Fruit fly (Drosophila melanogaster) whole organism, embryonic: ENCODE results near the gene gish.

Experiments used
- Abd-B ChIP-seq: fragments of 200-800 bp; sonication (Bioruptor generic); optimal IDR thresholded peaks from 2 replicates; lab custom pipeline; 2018; ENCODE audit warnings: missing biosample characterization, mild to moderate bottlenecking, missing genetic modification characterization, moderate library complexity
- Antp ChIP-seq: fragments of 200-800 bp; sonication (Bioruptor generic); optimal IDR thresholded peaks from 3 replicates; lab custom pipeline; 2016; ENCODE audit warnings: missing biosample characterization, missing genetic modification characterization
- Asciz ChIP-seq: fragments of 200-800 bp; sonication (Bioruptor generic); optimal IDR thresholded peaks from 2 replicates; lab custom pipeline; 2017; ENCODE audit warnings: missing biosample characterization, mild to moderate bottlenecking, missing genetic modification characterization, missing genetic modification reagents
- Atf3 ChIP-seq: fragments of 200-800 bp; sonication (Bioruptor generic); optimal IDR thresholded peaks from 3 replicates; lab custom pipeline; 2016; ENCODE audit warnings: missing biosample characterization, missing genetic modification characterization
- CG10366 ChIP-seq: fragments of 200-800 bp; sonication (Bioruptor generic); IDR thresholded peaks from 2 replicates; pipeline ENCODE4 v1.3.6; 2022; ENCODE audit warnings: missing biosample characterization, missing genetic modification characterization
- CG11398 ChIP-seq: fragments of 200-800 bp; sonication (Bioruptor generic); optimal IDR thresholded peaks from 2 replicates; lab custom pipeline; 2016; ENCODE audit warnings: missing biosample characterization, missing genetic modification characterization
- CG12236 ChIP-seq: fragments of 200-800 bp; sonication (Bioruptor generic); optimal IDR thresholded peaks from 2 replicates; lab custom pipeline; 2016; ENCODE audit warnings: missing biosample characterization, missing genetic modification characterization
- CG13624 ChIP-seq: fragments of 200-800 bp; sonication (Bioruptor generic); optimal IDR thresholded peaks from 2 replicates; lab custom pipeline; 2016; ENCODE audit warnings: missing biosample characterization, missing genetic modification characterization
- CG13775 ChIP-seq: fragments of 200-800 bp; sonication (Bioruptor generic); optimal IDR thresholded peaks from 3 replicates; lab custom pipeline; 2017; ENCODE audit warnings: missing biosample characterization, mild to moderate bottlenecking, missing genetic modification characterization
- CG13894 ChIP-seq: fragments of 200-800 bp; sonication (Bioruptor generic); optimal IDR thresholded peaks from 3 replicates; lab custom pipeline; 2018; ENCODE audit warnings: missing biosample characterization, mild to moderate bottlenecking, missing genetic modification characterization, moderate library complexity
- CG1603 ChIP-seq: fragments of 200-800 bp; sonication (Bioruptor generic); optimal IDR thresholded peaks from 2 replicates; lab custom pipeline; 2019; ENCODE audit warnings: missing biosample characterization, mild to moderate bottlenecking, missing genetic modification characterization, moderate library complexity
- CG16813 ChIP-seq: fragments of 200-800 bp; sonication (Bioruptor generic); IDR thresholded peaks from 3 replicates; pipeline ENCODE4 v1.3.6; 2022; ENCODE audit warnings: missing biosample characterization, missing genetic modification characterization; ENCODE audit not compliant: partially characterized antibody
- CG17912 ChIP-seq: fragments of 200-800 bp; sonication (Bioruptor generic); optimal IDR thresholded peaks from 2 replicates; lab custom pipeline; 2018; ENCODE audit warnings: missing biosample characterization, mild to moderate bottlenecking, missing genetic modification characterization
- CG18619 ChIP-seq: fragments of 200-800 bp; sonication (Bioruptor generic); optimal IDR thresholded peaks from 3 replicates; lab custom pipeline; 2017; ENCODE audit warnings: missing biosample characterization, mild to moderate bottlenecking, missing genetic modification characterization
- CG2199 ChIP-seq: fragments of 200-800 bp; sonication (Bioruptor generic); IDR thresholded peaks from 3 replicates; pipeline ENCODE4 v1.3.6; 2022; ENCODE audit warnings: missing biosample characterization, missing genetic modification characterization
- CG2678 ChIP-seq: fragments of 200-800 bp; sonication (Bioruptor generic); optimal IDR thresholded peaks from 3 replicates; lab custom pipeline; 2019; ENCODE audit warnings: missing biosample characterization, mild to moderate bottlenecking, missing genetic modification characterization, moderate library complexity
- CG30020 ChIP-seq: fragments of 200-800 bp; optimal IDR thresholded peaks from 2 replicates; lab custom pipeline; 2019; ENCODE audit warnings: missing biosample characterization, mild to moderate bottlenecking, missing genetic modification characterization, moderate library complexity
- CG3995 ChIP-seq: fragments of 200-800 bp; sonication (Bioruptor generic); optimal IDR thresholded peaks from 3 replicates; lab custom pipeline; 2016; ENCODE audit warnings: missing biosample characterization, missing genetic modification characterization
- CG4617 ChIP-seq: fragments of 200-800 bp; sonication (Bioruptor generic); optimal IDR thresholded peaks from 3 replicates; lab custom pipeline; 2016; ENCODE audit warnings: missing biosample characterization, missing genetic modification characterization, borderline replicate concordance
- CG6175 ChIP-seq: fragments of 200-800 bp; sonication (Bioruptor generic); IDR thresholded peaks from 3 replicates; pipeline ENCODE4 v1.3.6; 2022; ENCODE audit warnings: missing biosample characterization, missing genetic modification characterization
- CG7963 ChIP-seq: fragments of 200-800 bp; sonication (Bioruptor generic); IDR thresholded peaks from 3 replicates; pipeline ENCODE4 v1.3.6; 2022; ENCODE audit warnings: missing biosample characterization, missing genetic modification characterization; ENCODE audit not compliant: partially characterized antibody
- CG8089 ChIP-seq: fragments of 200-800 bp; sonication (Bioruptor generic); optimal IDR thresholded peaks from 3 replicates; lab custom pipeline; 2016; ENCODE audit warnings: missing biosample characterization, missing genetic modification characterization
- CG8281 ChIP-seq: fragments of 200-800 bp; sonication (Bioruptor generic); optimal IDR thresholded peaks from 2 replicates; lab custom pipeline; 2018; ENCODE audit warnings: missing biosample characterization, mild to moderate bottlenecking, missing genetic modification characterization, moderate library complexity
- CrebB ChIP-seq: fragments of 200-800 bp; sonication (Bioruptor generic); optimal IDR thresholded peaks from 3 replicates; lab custom pipeline; 2018; ENCODE audit warnings: missing biosample characterization, mild to moderate bottlenecking, missing genetic modification characterization
- D19A ChIP-seq: fragments of 200-800 bp; optimal IDR thresholded peaks from 3 replicates; lab custom pipeline; 2019; ENCODE audit warnings: missing biosample characterization, mild to moderate bottlenecking, missing genetic modification characterization, moderate library complexity
- E2f1 ChIP-seq: fragments of 200-800 bp; sonication (Bioruptor generic); IDR thresholded peaks from 2 replicates; pipeline ENCODE4 v1.3.6; 2022; ENCODE audit warnings: missing biosample characterization, missing genetic modification characterization
- HLH54F ChIP-seq: fragments of 200-800 bp; sonication (Bioruptor generic); optimal IDR thresholded peaks from 3 replicates; lab custom pipeline; 2016; ENCODE audit warnings: missing biosample characterization, missing genetic modification characterization
- Lim3 ChIP-seq: fragments of 200-800 bp; sonication (Bioruptor generic); IDR thresholded peaks from 2 replicates; pipeline ENCODE4 v1.3.6; 2022; ENCODE audit warnings: missing biosample characterization, missing genetic modification characterization
- MTF-1 ChIP-seq: fragments of 200-800 bp; sonication (Bioruptor generic); optimal IDR thresholded peaks from 2 replicates; lab custom pipeline; 2018; ENCODE audit warnings: missing biosample characterization, mild to moderate bottlenecking, missing genetic modification characterization, borderline replicate concordance
- Nf-YA ChIP-seq: fragments of 200-800 bp; sonication (Bioruptor generic); IDR thresholded peaks from 2 replicates; pipeline ENCODE4 v1.3.6; 2022; ENCODE audit warnings: missing biosample characterization, missing genetic modification characterization
- Pdp1 ChIP-seq, 2 experiments: fragments of 200-800 bp; sonication (Bioruptor generic); optimal IDR thresholded peaks; 3 replicates each; lab custom pipeline; 2016; ENCODE audit warnings: missing biosample characterization in 2 of 2, missing genetic modification characterization in 2 of 2, mild to moderate bottlenecking in 1 of 2, moderate library complexity in 1 of 2
- Ptx1 ChIP-seq: fragments of 200-800 bp; sonication (Bioruptor generic); IDR thresholded peaks from 2 replicates; pipeline ENCODE4 v1.3.6; 2022; ENCODE audit warnings: missing biosample characterization, missing genetic modification characterization
- Spps ChIP-seq: fragments of 200-800 bp; sonication (Bioruptor generic); optimal IDR thresholded peaks from 2 replicates; lab custom pipeline; 2018; ENCODE audit warnings: missing biosample characterization, mild to moderate bottlenecking, missing genetic modification characterization
- Sry-β ChIP-seq: fragments of 200-800 bp; sonication (Bioruptor generic); optimal IDR thresholded peaks from 2 replicates; lab custom pipeline; 2018; ENCODE audit warnings: missing biosample characterization, mild to moderate bottlenecking, missing genetic modification characterization, moderate library complexity
- Ssrp ChIP-seq: fragments of 200-800 bp; sonication (Bioruptor generic); optimal IDR thresholded peaks from 2 replicates; lab custom pipeline; 2018; ENCODE audit warnings: missing biosample characterization, mild to moderate bottlenecking, missing genetic modification characterization, moderate library complexity
- Xrp1 ChIP-seq: fragments of 200-800 bp; sonication (Bioruptor generic); IDR thresholded peaks from 2 replicates; pipeline ENCODE4 v1.3.6; 2022; ENCODE audit warnings: missing biosample characterization, missing genetic modification characterization
- aop ChIP-seq: fragments of 200-800 bp; sonication (Bioruptor generic); IDR thresholded peaks from 2 replicates; pipeline ENCODE4 v1.3.6; 2022; ENCODE audit warnings: missing biosample characterization, missing genetic modification characterization
- btn ChIP-seq: fragments of 200-800 bp; sonication (Bioruptor generic); optimal IDR thresholded peaks from 2 replicates; lab custom pipeline; 2016; ENCODE audit warnings: missing biosample characterization, missing genetic modification characterization
- chif ChIP-seq, 2 experiments: fragments of 200-800 bp; sonication (Bioruptor generic); optimal IDR thresholded peaks; 3 replicates each; lab custom pipeline; 2016; ENCODE audit warnings: missing biosample characterization in 2 of 2, missing genetic modification characterization in 2 of 2
- esg ChIP-seq: fragments of 200-800 bp; sonication (Bioruptor generic); conservative IDR thresholded peaks from 2 replicates; pipeline ENCODE4 v1.3.6; 2022; ENCODE audit warnings: missing biosample characterization, missing genetic modification characterization
- fd3F ChIP-seq: fragments of 200-800 bp; sonication (Bioruptor generic); optimal IDR thresholded peaks from 2 replicates; lab custom pipeline; 2018; ENCODE audit warnings: missing biosample characterization, mild to moderate bottlenecking, missing genetic modification characterization, moderate library complexity
- gsb-n ChIP-seq: fragments of 200-800 bp; sonication (Bioruptor generic); optimal IDR thresholded peaks from 3 replicates; lab custom pipeline; 2018; ENCODE audit warnings: missing biosample characterization, mild to moderate bottlenecking, missing genetic modification characterization
- h ChIP-seq: fragments of >200 bp; optimal IDR thresholded peaks from 2 replicates; lab custom pipeline; 2017
- kah ChIP-seq: fragments of 200-800 bp; sonication (Bioruptor generic); optimal IDR thresholded peaks from 2 replicates; lab custom pipeline; 2018; ENCODE audit warnings: missing biosample characterization, mild to moderate bottlenecking, missing genetic modification characterization
- pfk ChIP-seq: fragments of 200-800 bp; sonication (Bioruptor generic); optimal IDR thresholded peaks from 2 replicates; lab custom pipeline; 2018; ENCODE audit warnings: missing biosample characterization, mild to moderate bottlenecking, missing genetic modification characterization, moderate library complexity
- seq ChIP-seq: fragments of 200-800 bp; sonication (Bioruptor generic); IDR thresholded peaks from 2 replicates; pipeline ENCODE4 v1.3.6; 2022; ENCODE audit warnings: missing biosample characterization, missing genetic modification characterization
- sim ChIP-seq: fragments of 200-800 bp; sonication (Bioruptor generic); IDR thresholded peaks from 2 replicates; pipeline ENCODE4 v1.3.6; 2022; ENCODE audit warnings: missing biosample characterization, missing genetic modification characterization
- sima ChIP-seq: fragments of 200-800 bp; sonication (Bioruptor generic); optimal IDR thresholded peaks from 2 replicates; lab custom pipeline; 2016; ENCODE audit warnings: missing biosample characterization, missing genetic modification characterization
- slp2 ChIP-seq: fragments of 200-800 bp; sonication (Bioruptor generic); optimal IDR thresholded peaks from 2 replicates; lab custom pipeline; 2016; ENCODE audit warnings: missing biosample characterization, missing genetic modification characterization
- so ChIP-seq: fragments of 200-800 bp; sonication (Bioruptor generic); IDR thresholded peaks from 3 replicates; pipeline ENCODE4 v1.3.6; 2022; ENCODE audit warnings: missing biosample characterization, missing genetic modification characterization
- sqz ChIP-seq: fragments of 200-800 bp; sonication (Bioruptor generic); optimal IDR thresholded peaks from 3 replicates; lab custom pipeline; 2018; ENCODE audit warnings: missing biosample characterization, mild to moderate bottlenecking, missing genetic modification characterization
- tgo ChIP-seq: fragments of 200-800 bp; sonication (Bioruptor generic); IDR thresholded peaks from 3 replicates; pipeline ENCODE4 v1.3.6; 2022; ENCODE audit warnings: missing biosample characterization, missing genetic modification characterization
- vvl ChIP-seq: fragments of 200-800 bp; sonication (Bioruptor generic); IDR thresholded peaks from 2 replicates; pipeline ENCODE4 v1.3.6; 2022; ENCODE audit warnings: missing biosample characterization, missing genetic modification characterization

The gish gene

dm6 chr3R:16241822-16242221 is 30.4 kb upstream of the gish start (continued):
- peak; percentile 56 for TF ChIP-seq CG2678 (tag; lab: Kevin White, UChicago)
- no peak for TF ChIP-seq Spps (tag; lab: Kevin White, UChicago)
- TF ChIP-seq CG4617 = no peak
- no peak for TF ChIP-seq CG12236
- no peak for TF ChIP-seq Abd-B (GFP tag; lab: Kevin White, UChicago)
- TF ChIP-seq CG3995 = no peak
- no peak for TF ChIP-seq CG30020 (tag; lab: Kevin White, UChicago)
- TF ChIP-seq kah (GFP tag; lab: Kevin White, UChicago) = no peak
- TF ChIP-seq Asciz (GFP tag; lab: Kevin White, UChicago) = no peak
- TF ChIP-seq sqz (GFP tag; lab: Kevin White, UChicago) = no peak
- TF ChIP-seq fd3F (GFP tag; lab: Kevin White, UChicago) = no peak
- no peak for TF ChIP-seq CG11398
- no peak for TF ChIP-seq so (GFP tag; lab: Robert Waterston, UW)
- TF ChIP-seq aop = no peak
- no peak for TF ChIP-seq esg (GFP tag; lab: Robert Waterston, UW)
- no peak for TF ChIP-seq Xrp1 (GFP tag; lab: Robert Waterston, UW)
- TF ChIP-seq CG13624 (GFP tag; lab: Kevin White, UChicago) = no peak
- TF ChIP-seq CG16813 (GFP tag; lab: Robert Waterston, UW) = no peak
- no peak for TF ChIP-seq slp2 (GFP tag; lab: Kevin White, UChicago)
- no peak for TF ChIP-seq Lim3
- no peak for TF ChIP-seq Atf3 (GFP tag; lab: Kevin White, UChicago)
- TF ChIP-seq Antp (GFP tag; lab: Kevin White, UChicago) = no peak
- TF ChIP-seq CG10366 (GFP tag; lab: Robert Waterston, UW) = no peak
- TF ChIP-seq CG13775 (GFP tag; lab: Kevin White, UChicago) = peak; percentile 41
- TF ChIP-seq h (lab: Kevin White, UChicago) = no peak
- peak; percentile 55 for TF ChIP-seq CG18619 (GFP tag; lab: Kevin White, UChicago)
- TF ChIP-seq HLH54F (GFP tag; lab: Kevin White, UChicago) = no peak
- no peak for TF ChIP-seq CG17912 (GFP tag; lab: Kevin White, UChicago)
- TF ChIP-seq CG2199 (GFP tag; lab: Robert Waterston, UW) = no peak
- no peak for TF ChIP-seq Sry-β (GFP tag; lab: Kevin White, UChicago)
- TF ChIP-seq btn (GFP tag; lab: Kevin White, UChicago) = no peak
- TF ChIP-seq Ssrp (tag; lab: Kevin White, UChicago) = peak; percentile 6
- no peak for TF ChIP-seq tgo
- no peak for TF ChIP-seq gsb-n (tag; lab: Kevin White, UChicago)
- no peak for TF ChIP-seq E2f1 (GFP tag; lab: Robert Waterston, UW)
- no peak for TF ChIP-seq CG8089 (GFP tag; lab: Kevin White, UChicago)
- TF ChIP-seq MTF-1 = no peak
- TF ChIP-seq CG8281 (tag; lab: Kevin White, UChicago) = no peak
- TF ChIP-seq sima = no peak
- TF ChIP-seq seq (GFP tag; lab: Robert Waterston, UW) = no peak
- no peak for TF ChIP-seq CG6175 (GFP tag; lab: Robert Waterston, UW)
- no peak for TF ChIP-seq D19A (tag; lab: Kevin White, UChicago)
- no peak for TF ChIP-seq Ptx1 (GFP tag; lab: Robert Waterston, UW)
- TF ChIP-seq CrebB (tag; lab: Kevin White, UChicago) = no peak
- no peak for TF ChIP-seq CG7963 (GFP tag; lab: Robert Waterston, UW)
- TF ChIP-seq sim (GFP tag; lab: Robert Waterston, UW) = no peak
- TF ChIP-seq Pdp1 (GFP tag; optimal IDR thresholded peaks at IDR 0.05; lab: Kevin White, UChicago) = no peak
- no peak for TF ChIP-seq chif (GFP tag; optimal IDR thresholded peaks at IDR 0.05; lab: Kevin White, UChicago)
- TF ChIP-seq CG13894 (tag; lab: Kevin White, UChicago) = no peak
- no peak for TF ChIP-seq Nf-YA (GFP tag; lab: Robert Waterston, UW)
- TF ChIP-seq pfk (GFP tag; lab: Kevin White, UChicago) = no peak
- no peak for TF ChIP-seq CG1603 (tag; lab: Kevin White, UChicago)
- no peak for TF ChIP-seq vvl
